Worm (Caenorhabditis elegans) whole organism, early embryonic: Measurements from ENCODE around the gene B0244.16.

Source experiments
- F13C5.2 ChIP-seq: sonication (generic microtip); optimal IDR thresholded peaks from 2 replicates; lab custom pipeline; 2017; ENCODE audit warnings: mild to moderate bottlenecking, missing genetic modification characterization, inconsistent platforms, missing compliant biosample characterization
- ama-1 ChIP-seq: fragments of 150-350 bp; optimal IDR thresholded peaks from 2 replicates; lab custom pipeline; 2014
- flt-1 ChIP-seq: fragments of 200-800 bp; sonication (Bioruptor generic); IDR thresholded peaks from 2 replicates; pipeline ENCODE4 v1.3.6; 2022; ENCODE audit warnings: missing genetic modification characterization, missing compliant biosample characterization
- hmbx-1 ChIP-seq: sonication (generic microtip); optimal IDR thresholded peaks from 2 replicates; lab custom pipeline; 2016; ENCODE audit warnings: mild to moderate bottlenecking, missing genetic modification characterization, missing compliant biosample characterization
- tbx-11 ChIP-seq: fragments of 200-800 bp; sonication (Bioruptor generic); IDR thresholded peaks from 2 replicates; pipeline ENCODE4 v1.3.6; 2022; ENCODE audit warnings: missing genetic modification characterization, missing compliant biosample characterization

- TF ChIP-seq ama-1 (lab: Kevin White, UChicago) (no peak), tbx-11 (GFP tag; lab: Robert Waterston, UW) (no peak), F13C5.2 (peak; percentile 54), hmbx-1 (tag; lab: Kevin White, UChicago) (no peak), flt-1 (GFP tag; lab: Robert Waterston, UW) (no peak)
These were observed 34.6 kb upstream of the B0244.16 start, which contains the start of gene rpl-23 for ce11 chrIII:5706077-5706627.
